Fruit fly (Drosophila melanogaster) Kc167 (cell line): Measurements from ENCODE around the gene f.

ENCODE experiments used
- Myc ChIP-seq: fragments of >200 bp; optimal IDR thresholded peaks from 2 replicates; lab custom pipeline; 2017; ENCODE audit warnings: missing external identifiers
- Sin3A ChIP-seq: fragments of >200 bp; optimal IDR thresholded peaks from 2 replicates; lab custom pipeline; 2018; ENCODE audit warnings: missing external identifiers
- h ChIP-seq: fragments of >200 bp; optimal IDR thresholded peaks from 3 replicates; lab custom pipeline; 2018; ENCODE audit warnings: missing external identifiers
- insv ChIP-seq: fragments of >200 bp; optimal IDR thresholded peaks from 3 replicates; lab custom pipeline; 2018; ENCODE audit warnings: missing external identifiers
- psq ChIP-seq: fragments of >200 bp; optimal IDR thresholded peaks from 2 replicates; lab custom pipeline; 2017; ENCODE audit warnings: missing external identifiers
- ttk ChIP-seq: sonication (Bioruptor generic); optimal IDR thresholded peaks from 2 replicates; lab custom pipeline; 2017; ENCODE audit warnings: missing external identifiers

The f gene

DNA sequence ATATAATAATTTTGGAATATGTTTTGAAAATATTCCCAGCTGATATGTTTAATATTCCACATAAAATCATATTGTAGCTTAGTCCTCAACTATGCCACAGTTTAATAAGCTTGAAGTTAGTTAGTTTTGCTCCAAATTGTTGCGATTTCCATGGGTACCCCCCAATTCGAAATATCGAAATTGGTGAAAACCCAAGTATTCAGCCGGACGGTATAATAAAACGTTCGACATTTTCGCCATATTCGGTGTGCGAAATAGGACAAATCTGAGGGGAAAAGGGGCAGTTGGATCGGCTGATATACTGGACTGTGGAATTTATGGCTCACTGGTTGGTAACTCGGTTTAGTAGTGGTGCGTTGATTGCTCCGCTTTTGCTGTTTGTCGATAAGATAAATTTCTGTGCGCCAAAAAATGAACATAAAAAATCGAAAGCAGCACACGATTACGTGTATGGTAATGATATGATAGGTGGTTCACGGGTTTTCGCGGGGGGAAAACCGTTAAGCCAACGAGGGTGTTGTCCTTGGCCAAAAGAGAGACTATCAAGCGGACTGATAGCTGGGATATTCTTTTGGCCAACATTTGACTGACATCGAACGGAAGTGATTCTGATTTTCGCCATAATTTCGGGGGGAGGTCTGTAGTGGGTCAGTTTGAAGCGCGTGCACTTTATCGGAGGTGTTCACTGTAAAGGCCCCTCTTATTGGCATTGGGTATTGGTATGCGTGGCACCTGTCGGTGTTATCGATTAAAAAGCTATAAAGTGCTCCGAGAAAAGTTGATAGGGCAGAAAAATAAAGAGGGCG is 57.6 kb downstream of the f start:
- TF ChIP-seq Myc (lab: Kevin White, UChicago) (no peak), insv (lab: Kevin White, UChicago) (no peak), h (lab: Kevin White, UChicago) (no peak), ttk (lab: Kevin White, UChicago) (no peak), psq (lab: Kevin White, UChicago) (no peak), Sin3A (lab: Kevin White, UChicago) (no peak)

DNA sequence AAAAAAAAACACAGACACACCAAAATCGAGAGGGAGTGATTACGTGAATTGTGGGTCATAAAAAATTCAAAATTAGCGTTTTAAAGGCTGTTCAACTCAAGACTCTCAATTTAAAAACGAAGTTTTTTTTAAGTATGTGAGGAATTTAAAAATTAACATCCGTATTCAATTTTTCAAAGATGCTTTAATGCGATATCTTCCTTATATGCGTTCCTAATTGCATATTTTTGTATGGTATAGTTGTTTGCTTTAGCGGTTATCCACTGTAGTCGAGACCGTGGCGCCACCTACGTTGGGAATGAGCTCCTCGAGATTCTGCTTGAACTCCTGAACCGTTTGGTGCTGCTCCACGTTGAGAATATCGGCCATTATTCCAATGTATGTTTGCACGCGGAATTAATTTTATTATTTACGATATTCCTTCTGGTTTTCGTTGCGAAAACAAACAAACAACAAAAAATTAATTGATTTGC is 58.3 kb downstream of the f start:
- TF ChIP-seq psq (lab: Kevin White, UChicago), result no peak

DNA sequence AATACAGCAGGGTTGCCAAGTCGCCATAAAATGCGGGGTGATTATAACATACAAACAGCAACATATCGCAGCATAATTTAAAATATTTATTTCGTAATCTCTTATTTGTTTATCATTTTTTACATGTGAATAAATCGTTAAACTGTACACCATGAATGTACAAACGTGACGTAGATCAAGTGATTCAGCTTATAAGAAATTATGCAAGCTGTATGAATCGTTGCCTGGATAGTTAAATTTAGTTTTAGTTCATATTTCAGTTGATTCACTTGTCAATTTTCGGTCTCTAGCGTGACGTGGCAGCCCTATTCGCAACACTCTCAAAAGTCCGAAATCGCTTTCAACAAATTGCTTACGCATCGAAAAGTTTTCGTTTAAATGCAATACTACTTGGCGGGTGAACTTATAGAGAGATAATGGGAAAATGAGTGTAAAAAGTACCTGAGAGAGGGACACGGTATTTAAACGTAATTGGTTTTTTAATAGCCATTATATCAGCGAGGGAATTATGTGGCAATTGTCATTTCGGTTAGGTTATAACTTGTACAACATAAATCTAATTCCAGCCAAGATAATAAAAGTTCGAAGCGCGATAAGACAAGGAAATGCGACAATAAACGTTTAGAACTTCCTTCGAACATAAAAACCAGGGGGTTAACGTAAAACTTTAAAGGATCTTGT is 59.4 kb downstream of the f start:
- TF ChIP-seq h (lab: Kevin White, UChicago) (no peak), ttk (lab: Kevin White, UChicago) (no peak), psq (lab: Kevin White, UChicago) (no peak), Sin3A (lab: Kevin White, UChicago) (no peak)

DNA sequence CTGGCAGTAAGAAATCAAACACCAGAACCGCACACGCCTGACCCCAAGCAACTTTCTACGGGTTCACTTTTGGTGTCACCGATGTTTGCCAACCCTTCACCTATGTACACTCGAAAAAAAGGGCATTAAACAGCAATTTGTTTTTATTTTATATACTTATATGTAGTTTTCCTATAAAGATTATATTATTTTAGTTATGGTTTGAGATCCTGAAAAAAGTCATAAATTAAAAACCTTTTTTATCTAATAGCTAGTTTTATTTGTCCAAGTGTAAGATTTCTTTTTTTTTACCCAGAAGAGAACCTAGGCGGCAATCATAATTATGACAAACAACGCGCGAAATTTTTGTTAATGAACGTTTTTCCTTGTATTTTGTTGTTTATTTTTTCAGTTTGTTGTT is 60.6 kb downstream of the f start:
- TF ChIP-seq Myc (lab: Kevin White, UChicago) (no peak), Sin3A (lab: Kevin White, UChicago) (no peak)

DNA sequence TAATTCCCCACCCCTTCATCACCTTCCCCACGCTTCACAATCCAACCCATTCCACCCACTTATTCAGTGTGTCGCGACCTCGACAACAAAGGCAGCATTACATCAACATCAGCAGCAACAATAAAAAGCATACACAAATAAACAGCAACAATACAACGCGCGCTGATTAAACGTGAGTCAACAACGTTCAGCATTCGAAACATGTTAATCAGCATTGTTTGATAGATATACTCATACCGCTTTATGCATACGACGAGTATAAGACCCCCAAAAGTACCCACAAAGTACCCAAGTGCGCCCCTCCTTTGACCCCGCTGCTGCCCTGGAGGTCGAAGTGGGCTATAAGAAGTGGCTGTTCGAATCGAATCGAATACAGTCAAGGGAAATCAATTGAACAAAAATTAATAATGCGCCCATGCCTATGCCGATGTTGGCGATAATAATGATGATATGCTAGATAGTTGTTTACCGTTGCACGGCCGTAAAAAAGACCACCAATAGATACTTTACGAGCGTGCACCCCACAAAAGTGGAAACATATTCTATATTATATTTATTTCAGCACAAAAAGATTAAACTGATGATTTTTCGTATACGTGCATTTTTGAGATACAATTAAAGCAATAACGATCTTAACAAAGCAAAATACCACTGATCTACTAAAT is 61.6 kb downstream of the f start:
- TF ChIP-seq insv (lab: Kevin White, UChicago) (no peak), Sin3A (lab: Kevin White, UChicago) (no peak)

DNA sequence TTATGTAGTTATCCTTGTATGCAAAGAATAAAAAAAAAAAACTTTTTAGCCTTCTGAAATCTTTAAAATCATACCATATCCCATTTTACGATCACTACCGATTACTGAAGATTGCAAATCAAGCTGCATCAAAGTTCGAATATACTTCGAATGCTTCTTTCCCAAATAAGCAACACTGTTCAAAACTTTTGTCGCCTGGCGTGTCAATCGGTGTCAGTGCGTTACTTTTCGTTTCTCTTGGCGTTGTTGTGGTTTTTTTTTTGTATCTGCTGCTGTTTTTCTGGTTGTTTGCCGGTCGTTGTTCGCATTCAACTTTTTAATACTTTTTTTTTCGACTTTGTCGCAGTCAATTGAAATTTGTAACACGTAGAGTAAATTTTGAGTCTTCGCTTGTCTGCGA is 62.2 kb downstream of the f start:
- TF ChIP-seq psq (lab: Kevin White, UChicago), result no peak

DNA sequence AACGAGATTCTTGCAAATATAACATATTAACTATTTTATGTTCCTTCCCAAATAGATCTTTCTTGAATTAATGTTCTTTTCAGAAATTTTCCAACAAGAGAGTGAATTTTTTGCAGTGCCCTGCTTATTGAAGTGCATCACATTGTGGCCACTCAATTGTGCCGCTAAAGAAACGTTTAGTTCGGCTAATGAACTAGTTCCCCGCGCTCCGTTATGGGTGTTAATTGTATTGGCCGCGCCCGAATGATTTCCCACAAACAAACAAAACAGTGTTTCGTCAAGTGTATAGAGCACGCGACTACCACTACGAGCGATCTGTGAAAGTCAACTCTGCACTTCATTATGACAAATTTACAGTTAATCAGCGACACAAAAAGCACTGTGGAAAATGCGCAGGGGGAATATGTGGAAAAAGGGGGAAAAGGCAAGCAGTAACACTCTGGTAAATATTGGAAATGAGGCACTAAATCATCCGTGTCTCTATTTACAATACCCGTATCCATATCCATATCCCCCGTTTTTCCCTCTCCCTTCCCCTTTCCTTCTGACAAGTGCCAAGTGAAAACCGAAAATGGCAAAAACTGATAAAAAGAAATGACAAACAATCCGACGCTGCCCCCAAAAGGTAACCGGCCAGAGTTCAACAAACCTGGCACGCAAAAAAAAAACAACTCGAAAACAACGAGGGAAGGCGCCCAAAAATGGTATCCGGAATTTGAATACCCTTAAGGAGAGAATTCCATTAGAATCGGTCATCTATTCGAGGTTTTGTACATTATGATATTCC is 63.7 kb downstream of the f start:
- TF ChIP-seq Sin3A (lab: Kevin White, UChicago), result no peak
- no peak for TF ChIP-seq psq (lab: Kevin White, UChicago)
- no peak for TF ChIP-seq insv (lab: Kevin White, UChicago)
- no peak for TF ChIP-seq h (lab: Kevin White, UChicago)
- TF ChIP-seq ttk (lab: Kevin White, UChicago), result no peak
- no peak for TF ChIP-seq Myc (lab: Kevin White, UChicago)

DNA sequence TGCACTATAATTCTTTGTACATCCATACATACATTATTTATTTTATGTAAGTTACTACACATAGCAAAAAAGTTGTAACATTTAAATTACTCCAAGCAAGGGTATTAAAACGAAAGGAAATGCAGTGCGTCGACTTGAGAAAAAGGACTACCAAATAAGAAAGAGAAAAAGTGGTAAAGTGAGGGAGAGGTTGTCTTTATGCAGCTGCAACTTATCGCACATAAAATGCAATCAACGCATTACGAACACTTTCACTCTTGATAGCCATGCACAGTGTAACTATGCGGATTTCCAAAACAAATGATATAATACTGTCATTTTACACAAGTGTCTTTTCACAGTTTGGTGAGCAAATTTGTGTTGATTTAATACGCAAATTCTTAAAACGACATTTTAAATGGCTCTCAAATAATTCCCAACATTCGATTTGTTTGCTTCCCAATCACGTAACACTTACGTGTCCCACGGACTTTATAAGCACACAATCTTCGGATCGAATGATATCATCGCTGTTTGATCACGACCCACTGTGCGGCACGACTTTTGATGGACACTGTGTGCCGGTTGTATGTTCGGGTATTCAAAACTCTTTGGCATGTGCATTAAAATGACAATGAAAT is 64.4 kb downstream of the f start:
- TF ChIP-seq insv (lab: Kevin White, UChicago), result no peak
- no peak for TF ChIP-seq h (lab: Kevin White, UChicago)
- no peak for TF ChIP-seq psq (lab: Kevin White, UChicago)
- TF ChIP-seq Sin3A (lab: Kevin White, UChicago), result no peak
- no peak for TF ChIP-seq ttk (lab: Kevin White, UChicago)
- TF ChIP-seq Myc (lab: Kevin White, UChicago), result no peak

DNA sequence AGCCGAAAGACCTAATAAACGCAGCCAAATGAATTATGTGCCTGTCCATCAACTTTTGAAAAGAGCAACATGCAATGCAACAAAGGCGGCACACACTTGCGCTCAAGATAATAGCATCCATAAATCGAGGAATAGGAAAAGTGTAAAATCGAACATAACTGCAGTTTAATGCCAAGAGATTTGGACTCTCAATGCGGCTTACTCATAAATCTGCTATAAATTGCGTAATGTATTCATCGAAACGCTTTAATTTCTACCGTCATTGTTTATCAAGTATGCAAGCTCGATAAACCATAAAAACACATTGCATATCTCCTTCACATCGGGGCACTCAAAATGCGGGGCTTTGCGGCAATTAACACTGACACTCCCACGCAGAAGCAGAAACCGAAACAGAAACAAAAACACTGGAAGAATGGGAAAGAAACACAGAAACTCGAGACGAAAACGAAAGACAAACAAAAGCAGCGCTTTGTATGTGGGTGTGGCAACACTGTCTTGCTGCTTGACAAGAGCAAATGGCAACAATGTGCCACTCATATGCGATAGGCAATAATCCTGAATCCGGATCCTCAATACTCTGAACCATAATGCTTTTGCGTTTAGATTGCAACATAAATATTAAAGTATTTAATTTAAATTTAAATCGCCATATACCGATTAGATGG is 65.3 kb downstream of the f start:
- TF ChIP-seq insv (lab: Kevin White, UChicago) (no peak), h (lab: Kevin White, UChicago) (no peak), Myc (lab: Kevin White, UChicago) (no peak), Sin3A (lab: Kevin White, UChicago) (no peak), psq (lab: Kevin White, UChicago) (no peak), ttk (lab: Kevin White, UChicago) (no peak)

DNA sequence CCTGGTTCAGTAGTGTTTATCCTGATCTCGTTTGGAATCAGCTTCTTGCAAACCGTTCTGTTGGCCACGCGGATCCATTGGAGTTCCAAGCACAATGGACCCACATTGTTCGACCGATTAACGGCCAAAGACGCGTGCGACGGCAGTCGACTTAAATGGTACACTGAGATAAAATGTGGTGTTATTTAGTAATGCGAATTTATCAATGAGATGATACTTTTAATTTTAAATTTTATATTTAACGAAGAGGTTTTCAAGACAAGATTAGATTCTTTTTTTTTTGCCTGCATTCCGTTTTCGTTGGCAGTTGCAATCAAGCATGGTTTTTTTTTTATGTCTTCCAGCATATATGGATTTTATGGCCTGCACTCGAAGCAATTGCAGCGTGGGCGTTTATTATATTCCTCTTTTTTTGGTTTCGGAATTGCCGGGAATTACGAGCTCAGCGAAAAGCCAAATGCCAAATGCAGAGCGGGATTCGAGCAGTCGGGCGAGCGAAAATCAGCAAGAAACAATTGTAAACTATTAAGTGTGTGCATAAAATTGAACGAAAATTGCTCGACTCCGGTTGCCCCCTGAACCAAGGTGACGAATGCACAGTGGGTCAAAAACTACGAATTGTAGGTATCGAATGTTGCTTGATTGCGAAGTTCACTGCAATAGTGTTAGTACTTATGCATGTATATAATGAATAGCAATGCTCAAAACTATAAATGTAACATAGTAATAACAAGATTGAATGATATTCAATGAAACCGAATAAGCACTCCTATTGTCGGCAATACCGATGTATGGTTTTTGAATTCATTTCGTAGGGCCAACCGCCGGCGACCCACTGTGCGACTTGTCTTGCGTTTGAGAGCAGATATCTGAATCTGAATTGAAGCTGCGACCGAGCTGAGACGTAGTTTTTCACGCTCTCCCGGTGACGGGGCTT is 66.4 kb downstream of the f start:
- no peak for TF ChIP-seq ttk (lab: Kevin White, UChicago)
- no peak for TF ChIP-seq h (lab: Kevin White, UChicago)
- no peak for TF ChIP-seq Sin3A (lab: Kevin White, UChicago)
- no peak for TF ChIP-seq insv (lab: Kevin White, UChicago)
- TF ChIP-seq Myc (lab: Kevin White, UChicago), result no peak
- TF ChIP-seq psq (lab: Kevin White, UChicago), result no peak
